Fruit fly (Drosophila melanogaster) whole organism, wandering third instar larva: ENCODE measurements around the gene Irc.

Experiments used
- CrebA ChIP-seq: fragments of 200-800 bp; sonication (Bioruptor generic); optimal IDR thresholded peaks from 2 replicates; lab custom pipeline; 2016; ENCODE audit warnings: missing biosample characterization, mild to moderate bottlenecking, missing genetic modification characterization, borderline replicate concordance
- Jra ChIP-seq: sonication (Bioruptor generic); optimal IDR thresholded peaks from 2 replicates; lab custom pipeline; 2016; ENCODE audit warnings: missing biosample characterization, missing genetic modification characterization
- N ChIP-seq: fragments of >200 bp; optimal IDR thresholded peaks from 2 replicates; lab custom pipeline; 2018; ENCODE audit warnings: missing biosample characterization, missing external identifiers, missing genetic modification characterization
- Rel ChIP-seq, 2 experiments: fragments of 200-800 bp; sonication (Bioruptor generic) in 1 of 2; optimal IDR thresholded peaks; 2 replicates in 1 of 2; 3 replicates in 1 of 2; lab custom pipeline; 2016 to 2019; ENCODE audit warnings: mild to moderate bottlenecking in 2 of 2, missing biosample characterization in 2 of 2, missing genetic modification characterization in 2 of 2, moderate library complexity in 1 of 2
- Sp1 ChIP-seq: fragments of 200-800 bp; sonication (Bioruptor generic); optimal IDR thresholded peaks from 3 replicates; lab custom pipeline; 2019; ENCODE audit warnings: missing biosample characterization, mild to moderate bottlenecking, missing genetic modification characterization, moderate library complexity
- brk ChIP-seq: fragments of 200-800 bp; sonication (Bioruptor generic); optimal IDR thresholded peaks from 2 replicates; lab custom pipeline; 2016; ENCODE audit warnings: missing biosample characterization, mild to moderate bottlenecking, missing genetic modification characterization
- dmrt93B ChIP-seq: fragments of 200-800 bp; sonication (Bioruptor generic); optimal IDR thresholded peaks from 2 replicates; lab custom pipeline; 2018; ENCODE audit warnings: missing biosample characterization, mild to moderate bottlenecking, missing genetic modification characterization
- fru ChIP-seq: fragments of 200-800 bp; sonication (Bioruptor generic); optimal IDR thresholded peaks from 3 replicates; lab custom pipeline; 2016; ENCODE audit warnings: missing biosample characterization, mild to moderate bottlenecking, missing genetic modification characterization
- h ChIP-seq: fragments of 200-800 bp; sonication (Bioruptor generic); optimal IDR thresholded peaks from 3 replicates; lab custom pipeline; 2016; ENCODE audit warnings: missing biosample characterization, mild to moderate bottlenecking, missing genetic modification characterization
- jim ChIP-seq: fragments of 175-275, 200-325 bp; sonication (Bioruptor generic); optimal IDR thresholded peaks from 2 replicates; lab custom pipeline; 2016; ENCODE audit warnings: missing biosample characterization, mild to moderate bottlenecking, missing genetic modification characterization
- lola ChIP-seq: fragments of >200 bp; optimal IDR thresholded peaks from 2 replicates; lab custom pipeline; 2017; ENCODE audit warnings: missing biosample characterization, missing genetic modification characterization
- pan ChIP-seq: fragments of >200 bp; optimal IDR thresholded peaks from 2 replicates; lab custom pipeline; 2017
- sv ChIP-seq: fragments of 200-800 bp; sonication (Bioruptor generic); optimal IDR thresholded peaks from 3 replicates; lab custom pipeline; 2016; ENCODE audit warnings: missing biosample characterization, missing genetic modification characterization

dm6 chr3R:17053415-17054177, 50.9 kb downstream of the Irc start, which contains the start of gene Dad:
- TF ChIP-seq jim (GFP tag; lab: Kevin White, UChicago), result no peak
- TF ChIP-seq dmrt93B (GFP tag; lab: Kevin White, UChicago), result no peak
- no peak for TF ChIP-seq Jra (GFP tag; lab: Kevin White, UChicago)
- peak; percentile 8 for TF ChIP-seq CrebA (GFP tag; lab: Kevin White, UChicago)
- peak; percentile 64 for TF ChIP-seq brk (GFP tag; lab: Kevin White, UChicago)
- TF ChIP-seq sv, result no peak
- peak; percentile 10 for TF ChIP-seq Rel (GFP tag; optimal IDR thresholded peaks at IDR 0.05; lab: Kevin White, UChicago)
- TF ChIP-seq Rel (tag; optimal IDR thresholded peaks at IDR 0.05; lab: Kevin White, UChicago), result peak; percentile 8
- peak; percentile 34 for TF ChIP-seq Sp1 (GFP tag; lab: Kevin White, UChicago)
- peak; percentile 83 for TF ChIP-seq h (GFP tag; lab: Kevin White, UChicago)
- TF ChIP-seq N (GFP tag; lab: Kevin White, UChicago), result no peak
- TF ChIP-seq fru (GFP tag; lab: Kevin White, UChicago), result peak; percentile 69
- no peak for TF ChIP-seq pan (lab: Kevin White, UChicago)
- TF ChIP-seq lola, result no peak
